Worm (Caenorhabditis elegans) whole organism, L1 larva: ENCODE data around the gene itsn-1.

ENCODE experiments used
- C04F5.9 ChIP-seq: sonication (generic microtip); optimal IDR thresholded peaks from 2 replicates; lab custom pipeline; 2016; ENCODE audit warnings: missing genetic modification characterization, missing compliant biosample characterization
- C16A3.4 ChIP-seq: fragments of 150-350 bp; optimal IDR thresholded peaks from 2 replicates; lab custom pipeline; 2014; ENCODE audit warnings: missing biosample characterization, missing genetic modification characterization
- F16B12.6 ChIP-seq: fragments of 150-350 bp; optimal IDR thresholded peaks from 2 replicates; lab custom pipeline; 2014; ENCODE audit warnings: missing biosample characterization, missing genetic modification characterization
- Y116A8C.19 ChIP-seq: sonication (generic microtip); optimal IDR thresholded peaks from 2 replicates; lab custom pipeline; 2016; ENCODE audit warnings: missing compliant biosample characterization, missing genetic modification characterization, borderline replicate concordance
- ama-1 ChIP-seq: fragments of 150-350 bp; optimal IDR thresholded peaks from 2 replicates; lab custom pipeline; 2014
- ceh-90 ChIP-seq: sonication (generic microtip); optimal IDR thresholded peaks from 2 replicates; lab custom pipeline; 2016; ENCODE audit warnings: missing genetic modification characterization, missing compliant biosample characterization
- ces-1 ChIP-seq: fragments of 150-350 bp; optimal IDR thresholded peaks from 2 replicates; lab custom pipeline; 2014; ENCODE audit warnings: missing biosample characterization, missing genetic modification reagents, missing genetic modification characterization
- dpl-1 ChIP-seq, 3 experiments: fragments of 150-350 bp in 2 of 3; sonication (generic microtip) in 1 of 3; optimal IDR thresholded peaks; 2 replicates each; lab custom pipeline; 2014 to 2017; ENCODE audit warnings: missing biosample characterization in 3 of 3, missing genetic modification characterization in 3 of 3, missing genetic modification reagents in 3 of 3
- efl-1 ChIP-seq, 4 experiments: fragments of 150-350 bp; optimal IDR thresholded peaks in 3 of 4; peaks in 1 of 4; 1 replicate in 1 of 4; 2 replicates in 3 of 4; lab custom pipeline; 2014; ENCODE audit warnings: missing biosample characterization in 2 of 4, missing genetic modification characterization in 2 of 4, missing genetic modification reagents in 2 of 4
- egl-27 ChIP-seq, 2 experiments: fragments of 150-350 bp in 1 of 2; sonication (generic microtip); optimal IDR thresholded peaks; 3 replicates each; lab custom pipeline; 2017 to 2018; ENCODE audit warnings: missing biosample characterization in 2 of 2, missing genetic modification characterization in 2 of 2, missing genetic modification reagents in 2 of 2
- elt-3 ChIP-seq, 6 experiments: fragments of 150-350 bp in 1 of 6; sonication (generic microtip); optimal IDR thresholded peaks; 2 replicates each; lab custom pipeline; 2017 to 2018; ENCODE audit warnings: missing biosample characterization in 6 of 6, missing genetic modification characterization in 6 of 6, inconsistent platforms in 1 of 6
- ets-5 ChIP-seq: fragments of 200-800 bp; sonication (Bioruptor generic); IDR thresholded peaks from 2 replicates; pipeline ENCODE4 v1.3.6; 2022; ENCODE audit warnings: missing genetic modification characterization, missing compliant biosample characterization
- grh-1 ChIP-seq: fragments of 200-800 bp; sonication (Bioruptor generic); IDR thresholded peaks from 2 replicates; pipeline ENCODE4 v1.3.6; 2022; ENCODE audit warnings: missing genetic modification reagents, missing genetic modification characterization, missing compliant biosample characterization
- hlh-4 ChIP-seq: sonication (generic microtip); optimal IDR thresholded peaks from 2 replicates; lab custom pipeline; 2016; ENCODE audit warnings: mild to moderate bottlenecking, missing genetic modification characterization, missing compliant biosample characterization
- hpl-2 ChIP-seq: fragments of 150-350 bp; optimal IDR thresholded peaks from 2 replicates; lab custom pipeline; 2014; ENCODE audit warnings: missing biosample characterization, missing genetic modification reagents, missing genetic modification characterization
- jun-1 ChIP-seq: fragments of 150-350 bp; optimal IDR thresholded peaks from 2 replicates; lab custom pipeline; 2014; ENCODE audit warnings: missing biosample characterization, missing genetic modification reagents, missing genetic modification characterization
- lin-13 ChIP-seq: fragments of 150-350 bp; optimal IDR thresholded peaks from 2 replicates; lab custom pipeline; 2014; ENCODE audit warnings: missing biosample characterization, missing genetic modification reagents, missing genetic modification characterization
- lin-15B ChIP-seq: fragments of 150-350 bp; sonication (generic microtip); optimal IDR thresholded peaks from 3 replicates; lab custom pipeline; 2014; ENCODE audit warnings: missing biosample characterization, missing genetic modification characterization
- lin-35 ChIP-seq, 2 experiments: fragments of 150-350 bp; optimal IDR thresholded peaks; 2 replicates each; lab custom pipeline; 2014; ENCODE audit warnings: missing biosample characterization in 2 of 2, missing genetic modification characterization in 2 of 2, missing genetic modification reagents in 2 of 2
- lin-39 ChIP-seq: fragments of 150-350 bp; optimal IDR thresholded peaks from 2 replicates; lab custom pipeline; 2014; ENCODE audit warnings: missing biosample characterization, missing genetic modification reagents, missing genetic modification characterization
- lsy-2 ChIP-seq, 2 experiments: fragments of 150-350 bp; optimal IDR thresholded peaks; 2 replicates each; lab custom pipeline; 2014; ENCODE audit warnings: missing biosample characterization in 2 of 2, missing genetic modification characterization in 2 of 2
- mab-9 ChIP-seq: fragments of 200-800 bp; sonication (Bioruptor generic); IDR thresholded peaks from 2 replicates; pipeline ENCODE4 v1.3.6; 2022; ENCODE audit warnings: missing genetic modification reagents, missing genetic modification characterization, missing compliant biosample characterization
- mef-2 ChIP-seq: fragments of 150-350 bp; optimal IDR thresholded peaks from 2 replicates; lab custom pipeline; 2014; ENCODE audit warnings: missing biosample characterization, missing genetic modification characterization
- mep-1 ChIP-seq: fragments of 150-350 bp; optimal IDR thresholded peaks from 2 replicates; lab custom pipeline; 2014; ENCODE audit warnings: missing biosample characterization, missing genetic modification characterization
- nhr-84 ChIP-seq: sonication (generic microtip); optimal IDR thresholded peaks from 2 replicates; lab custom pipeline; 2017; ENCODE audit warnings: missing biosample characterization, missing genetic modification characterization
- pag-3 ChIP-seq: sonication (generic microtip); optimal IDR thresholded peaks from 2 replicates; lab custom pipeline; 2017; ENCODE audit warnings: missing genetic modification characterization, mild to moderate bottlenecking, missing compliant biosample characterization, antibody characterized with exemption, borderline replicate concordance; ENCODE audit not compliant: insufficient read depth
- pqm-1 ChIP-seq: sonication (generic microtip); optimal IDR thresholded peaks from 3 replicates; lab custom pipeline; 2017; ENCODE audit warnings: missing biosample characterization, missing genetic modification characterization
- snu-23 ChIP-seq: sonication (generic microtip); optimal IDR thresholded peaks from 2 replicates; lab custom pipeline; 2016; ENCODE audit warnings: missing genetic modification characterization, missing compliant biosample characterization
- sox-4 ChIP-seq: sonication (generic microtip); optimal IDR thresholded peaks from 2 replicates; lab custom pipeline; 2016; ENCODE audit warnings: missing genetic modification characterization, missing compliant biosample characterization
- tbx-2 ChIP-seq: sonication (generic microtip); optimal IDR thresholded peaks from 2 replicates; lab custom pipeline; 2016; ENCODE audit warnings: missing genetic modification characterization, missing compliant biosample characterization
- unc-30 ChIP-seq: sonication (generic microtip); optimal IDR thresholded peaks from 2 replicates; lab custom pipeline; 2017; ENCODE audit warnings: missing biosample characterization, missing genetic modification characterization

Gene itsn-1

ce11 chrIV:17118585-17118984 is 897 bp upstream of the itsn-1 start, which contains the start of gene uaf-2 (continued):
- no peak for TF ChIP-seq grh-1
- peak; percentile 18 for TF ChIP-seq mep-1 (tag; lab: Kevin White, UChicago)
- no peak for TF ChIP-seq pag-3 (tag; lab: Kevin White, UChicago)
- TF ChIP-seq lin-35 (GFP tag; optimal IDR thresholded peaks at IDR 0.05; lab: Kevin White, UChicago), result peak; percentile 17 to 51
- no peak for TF ChIP-seq elt-3 (tag; optimal IDR thresholded peaks at IDR 0.05; lab: Kevin White, UChicago)
- no peak for TF ChIP-seq ces-1
- TF ChIP-seq unc-30 (tag; lab: Kevin White, UChicago), result no peak
- no peak for TF ChIP-seq Y116A8C.19 (tag; lab: Kevin White, UChicago)
- TF ChIP-seq mab-9 (GFP tag; lab: Robert Waterston, UW), result no peak
- no peak for TF ChIP-seq C04F5.9
- no peak for TF ChIP-seq ama-1 (lab: Kevin White, UChicago)
- TF ChIP-seq lin-39, result no peak
- TF ChIP-seq C16A3.4, result peak; percentile 33
- TF ChIP-seq, all 84 proteins: peak for 21

DNA sequence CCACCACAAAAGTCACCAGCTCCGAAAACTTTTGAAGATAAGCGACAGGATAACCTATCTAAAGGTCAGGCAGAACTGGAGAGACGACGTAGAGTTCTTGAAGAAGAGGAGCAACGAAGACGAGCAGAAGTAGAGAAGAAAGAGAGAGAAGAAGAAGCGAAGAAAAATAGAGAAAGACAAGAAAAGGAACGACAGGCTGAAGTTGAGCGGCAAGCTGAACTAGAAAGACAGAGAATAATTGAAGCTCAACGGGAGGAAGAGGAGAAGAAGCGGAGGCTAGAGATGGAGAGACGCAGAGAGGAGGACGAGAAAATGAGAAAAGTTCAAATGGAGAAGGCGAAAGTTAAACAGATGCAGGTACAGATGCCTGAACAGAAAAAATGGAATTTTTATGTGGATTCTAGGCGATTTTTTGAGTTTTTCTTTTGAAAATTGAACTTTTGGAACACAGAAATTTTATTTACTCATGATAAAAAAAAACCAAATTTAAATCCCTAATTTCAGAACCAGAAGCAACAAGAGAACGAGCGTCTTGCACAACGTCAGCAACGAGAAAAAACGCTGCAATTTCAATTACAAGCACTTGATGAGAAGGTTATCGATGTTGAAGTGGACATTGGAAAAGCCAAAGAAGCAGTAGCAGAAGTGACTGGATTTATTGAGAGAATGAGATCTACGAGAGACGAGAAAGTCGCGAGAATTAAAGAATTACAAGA is 1.7 kb downstream of the itsn-1 start:
- no peak for TF ChIP-seq sox-4
- TF ChIP-seq lin-15B (tag; lab: Kevin White, UChicago), result no peak
- TF ChIP-seq snu-23 (GFP tag; lab: Kevin White, UChicago), result no peak
- TF ChIP-seq ets-5 (GFP tag; lab: Robert Waterston, UW), result no peak
- TF ChIP-seq efl-1 (optimal IDR thresholded peaks at IDR 0.05; lab: Kevin White, UChicago), result peak in 1 of 2 experiments; percentile 16
- peak in 1 of 2 experiments; percentile 74 for TF ChIP-seq efl-1 (GFP tag; optimal IDR thresholded peaks at IDR 0.05 in 1 of 2; lab: Kevin White, UChicago)
- TF ChIP-seq lsy-2 (tag; optimal IDR thresholded peaks at IDR 0.05; lab: Kevin White, UChicago), result no peak

- no peak for TF ChIP-seq C04F5.9
- no peak for TF ChIP-seq hlh-4 (tag; lab: Kevin White, UChicago)
- no peak for TF ChIP-seq Y116A8C.19 (tag; lab: Kevin White, UChicago)
- no peak for TF ChIP-seq ces-1
- TF ChIP-seq lin-13 (GFP tag; lab: Kevin White, UChicago), result no peak
Measured at ce11 chrIV:17125967-17126366, 6.5 kb downstream of the itsn-1 start.

ce11 chrIV:17126512-17126911 is 7.0 kb downstream of the itsn-1 start:
- TF ChIP-seq F16B12.6 (tag; lab: Kevin White, UChicago), result no peak
- TF ChIP-seq mef-2, result no peak
- no peak for TF ChIP-seq egl-27 (tag; optimal IDR thresholded peaks at IDR 0.05; lab: Kevin White, UChicago)
- peak in 2 of 3 experiments; percentile 39 to 57 for TF ChIP-seq dpl-1 (GFP tag; optimal IDR thresholded peaks at IDR 0.05; lab: Kevin White, UChicago)
- TF ChIP-seq ceh-90, result peak; percentile 28
- TF ChIP-seq sox-4, result no peak
- no peak for TF ChIP-seq hpl-2 (GFP tag; lab: Kevin White, UChicago)
- TF ChIP-seq efl-1 (optimal IDR thresholded peaks at IDR 0.05; lab: Kevin White, UChicago), result peak; percentile 16 to 50
- peak; percentile 60 to 93 for TF ChIP-seq efl-1 (GFP tag; optimal IDR thresholded peaks at IDR 0.05 in 1 of 2; lab: Kevin White, UChicago)
- no peak for TF ChIP-seq jun-1
- TF ChIP-seq nhr-84 (tag; lab: Kevin White, UChicago), result no peak
- TF ChIP-seq lin-35 (GFP tag; optimal IDR thresholded peaks at IDR 0.05; lab: Kevin White, UChicago), result peak in 1 of 2 experiments; percentile 26
- no peak for TF ChIP-seq pqm-1 (tag; lab: Kevin White, UChicago)

ce11 chrIV:17131035-17131595 is 11.6 kb downstream of the itsn-1 start, which contains the start of the genes Y116A8C.37 and Y116A8C.38:
TSS of gene Y116A8C.37 (minus strand) at chrIV:17131135.
TSS of gene Y116A8C.38 (plus strand) at chrIV:17131545.
- no peak for TF ChIP-seq tbx-2 (tag; lab: Kevin White, UChicago)
- TF ChIP-seq pqm-1 (tag; lab: Kevin White, UChicago), result no peak
